Fruit fly (Drosophila melanogaster): ENCODE results near the gene CG5177.

The CG5177 gene

dm6 chr2L:7420305-7421287 is 15.6 kb downstream of the CG5177 start (continued):
- peak; percentile 28 to 37 for TF ChIP-seq chif (GFP tag; optimal IDR thresholded peaks at IDR 0.05)
- TF ChIP-seq CG11723 (GFP tag; optimal IDR thresholded peaks at IDR 0.05), result no peak
- TF ChIP-seq lilli (GFP tag; optimal IDR thresholded peaks at IDR 0.05), result peak; percentile 90
- no peak for TF ChIP-seq twi (tag; optimal IDR thresholded peaks at IDR 0.05)
- peak; percentile 39 for TF ChIP-seq repo (GFP tag; optimal IDR thresholded peaks at IDR 0.05)
- TF ChIP-seq maf-S (GFP tag; optimal IDR thresholded peaks at IDR 0.05), result peak; percentile 51
- TF ChIP-seq Atf3 (GFP tag; optimal IDR thresholded peaks at IDR 0.05), result peak; percentile 7
- no peak for TF ChIP-seq CG17568 (GFP tag; optimal IDR thresholded peaks at IDR 0.05)
- no peak for TF ChIP-seq aop (GFP tag; IDR thresholded peaks at IDR 0.05)
- TF ChIP-seq pb (GFP tag; optimal IDR thresholded peaks at IDR 0.05), result peak; percentile 28
- peak; percentile 49 for TF ChIP-seq CG17359 (tag; optimal IDR thresholded peaks at IDR 0.05)
- no peak for TF ChIP-seq CG9797 (GFP tag; optimal IDR thresholded peaks at IDR 0.05)
- TF ChIP-seq CG15011 (GFP tag; optimal IDR thresholded peaks at IDR 0.05), result peak; percentile 56
- peak; percentile 39 for TF ChIP-seq disco-r (GFP tag; optimal IDR thresholded peaks at IDR 0.05)
- TF ChIP-seq Trl (optimal IDR thresholded peaks at IDR 0.05), result peak; percentile 13 to 38
- TF ChIP-seq Trl (GFP tag; optimal IDR thresholded peaks at IDR 0.05), result no peak
- peak; percentile 65 for TF ChIP-seq CG12391 (tag; optimal IDR thresholded peaks at IDR 0.05)
- TF ChIP-seq MESR4 (GFP tag; optimal IDR thresholded peaks at IDR 0.05), result no peak
- TF ChIP-seq her (GFP tag; optimal IDR thresholded peaks at IDR 0.05), result peak; percentile 72
- peak; percentile 69 for TF ChIP-seq Ptx1 (GFP tag; IDR thresholded peaks at IDR 0.05)
- TF ChIP-seq Dref (GFP tag; IDR thresholded peaks at IDR 0.05), result no peak
- TF ChIP-seq Eip74EF (GFP tag; optimal IDR thresholded peaks at IDR 0.05), result no peak
- TF ChIP-seq tll (GFP tag; optimal IDR thresholded peaks at IDR 0.05), result no peak
- peak; percentile 39 for TF ChIP-seq Camta (GFP tag; optimal IDR thresholded peaks at IDR 0.05)
- peak; percentile 11 for TF ChIP-seq Nf-YB (GFP tag; optimal IDR thresholded peaks at IDR 0.05)
- peak; percentile 73 for TF ChIP-seq scrt (GFP tag; optimal IDR thresholded peaks at IDR 0.05)
- no peak for TF ChIP-seq sim (GFP tag; IDR thresholded peaks at IDR 0.05)
- peak; percentile 73 for TF ChIP-seq CG7839 (tag; optimal IDR thresholded peaks at IDR 0.05)
- peak; percentile 51 for TF ChIP-seq NfI (GFP tag; optimal IDR thresholded peaks at IDR 0.05)
- peak; percentile 42 for TF ChIP-seq cato (GFP tag; optimal IDR thresholded peaks at IDR 0.05; ENCODE audit: borderline replicate concordance)
- TF ChIP-seq pros (GFP tag; optimal IDR thresholded peaks at IDR 0.05), result no peak
- peak; percentile 42 for TF ChIP-seq CG8089 (GFP tag; optimal IDR thresholded peaks at IDR 0.05)
- TF ChIP-seq bbx (GFP tag; IDR thresholded peaks at IDR 0.05; ENCODE audit: partially characterized antibody), result no peak
- TF ChIP-seq gem (tag; optimal IDR thresholded peaks at IDR 0.05), result peak; percentile 74
- peak; percentile 4 for TF ChIP-seq CG10274 (GFP tag; optimal IDR thresholded peaks at IDR 0.05)
- peak; percentile 94 for TF ChIP-seq CG18599 (GFP tag; optimal IDR thresholded peaks at IDR 0.05)
- 0 out of 3 replicates have a peak, but pooled peaks have one; percentile 17 for TF ChIP-seq croc (GFP tag; conservative IDR thresholded peaks at IDR 0.05)
- peak; percentile 66 for TF ChIP-seq NC2β (GFP tag; optimal IDR thresholded peaks at IDR 0.05)
- TF ChIP-seq CG7786 (GFP tag; optimal IDR thresholded peaks at IDR 0.05), result peak; percentile 82
- TF ChIP-seq exex (tag; optimal IDR thresholded peaks at IDR 0.05), result peak; percentile 1
- no peak for TF ChIP-seq Hr78 (GFP tag; optimal IDR thresholded peaks at IDR 0.05)
- peak; percentile 55 for TF ChIP-seq vfl (GFP tag; optimal IDR thresholded peaks at IDR 0.05)
- TF ChIP-seq CG11504 (tag; optimal IDR thresholded peaks at IDR 0.05), result peak; percentile 60
- TF ChIP-seq CG4282 (GFP tag; optimal IDR thresholded peaks at IDR 0.05), result no peak
- peak; percentile 81 for TF ChIP-seq ci (GFP tag; IDR thresholded peaks at IDR 0.05)
- TF ChIP-seq CG7357 (GFP tag; IDR thresholded peaks at IDR 0.05), result peak; percentile 65; the same call in 2 of the 3 replicates
- TF ChIP-seq HHEX (GFP tag; optimal IDR thresholded peaks at IDR 0.05), result peak; percentile 49

Measured in whole organism, embryonic.